Worm (Caenorhabditis elegans) whole organism, L3 larva: ENCODE data around the gene B0244.16.

Source experiments
- ceh-82 ChIP-seq: fragments of 150-350 bp; optimal IDR thresholded peaks from 2 replicates; lab custom pipeline; 2014; ENCODE audit warnings: missing biosample characterization, missing genetic modification characterization
- lin-39 ChIP-seq: fragments of 150-350 bp; optimal IDR thresholded peaks from 2 replicates; lab custom pipeline; 2018; ENCODE audit warnings: missing biosample characterization, missing genetic modification reagents, missing genetic modification characterization
- lsy-12 ChIP-seq: sonication (generic microtip); optimal IDR thresholded peaks from 2 replicates; lab custom pipeline; 2016; ENCODE audit warnings: mild to moderate bottlenecking, missing genetic modification characterization, missing compliant biosample characterization
- nhr-23 ChIP-seq: fragments of 150-350 bp; optimal IDR thresholded peaks from 2 replicates; lab custom pipeline; 2014; ENCODE audit warnings: missing biosample characterization, missing genetic modification reagents, missing genetic modification characterization
- nhr-76 ChIP-seq: fragments of 150-350 bp; sonication (generic microtip); optimal IDR thresholded peaks from 5 replicates; lab custom pipeline; 2014; ENCODE audit warnings: missing biosample characterization, missing genetic modification characterization
- nhr-77 ChIP-seq: fragments of 150-350 bp; optimal IDR thresholded peaks from 2 replicates; lab custom pipeline; 2014; ENCODE audit warnings: missing biosample characterization, missing genetic modification characterization
- pqm-1 ChIP-seq: fragments of 150-350 bp; optimal IDR thresholded peaks from 2 replicates; lab custom pipeline; 2017; ENCODE audit warnings: missing biosample characterization, missing genetic modification characterization, inconsistent platforms

ce11 chrIII:5782080-5782479, 41.3 kb downstream of the B0244.16 start:
- TF ChIP-seq nhr-76 (no peak), lsy-12 (tag; lab: Kevin White, UChicago) (no peak), pqm-1 (tag; lab: Kevin White, UChicago) (no peak), lin-39 (no peak), nhr-23 (tag; lab: Kevin White, UChicago) (no peak), ceh-82 (tag; lab: Kevin White, UChicago) (no peak), nhr-77 (tag; lab: Kevin White, UChicago) (no peak)
